Worm (Caenorhabditis elegans) whole organism, mixed stage, embryonic: ENCODE measurements around the gene fbxb-59.

ENCODE experiments used
- blmp-1 ChIP-seq: fragments of 150-350 bp; optimal IDR thresholded peaks from 2 replicates; lab custom pipeline; 2014; ENCODE audit warnings: missing biosample characterization, missing genetic modification characterization
- elt-3 ChIP-seq: fragments of 150-350 bp; optimal IDR thresholded peaks from 2 replicates; lab custom pipeline; 2014; ENCODE audit warnings: missing biosample characterization, missing genetic modification characterization
- pha-4 ChIP-seq: fragments of 150-350 bp; optimal IDR thresholded peaks from 2 replicates; lab custom pipeline; 2018; ENCODE audit warnings: missing biosample characterization, missing genetic modification reagents, missing genetic modification characterization
- sptf-1 ChIP-seq: sonication (generic microtip); optimal IDR thresholded peaks from 2 replicates; lab custom pipeline; 2017; ENCODE audit warnings: mild to moderate bottlenecking, missing genetic modification characterization, moderate library complexity, missing compliant biosample characterization
- unc-39 ChIP-seq: fragments of 150-350 bp; optimal IDR thresholded peaks from 2 replicates; lab custom pipeline; 2014; ENCODE audit warnings: missing biosample characterization, missing genetic modification characterization

- TF ChIP-seq sptf-1 (tag; lab: Kevin White, UChicago) = no peak
- TF ChIP-seq elt-3 = no peak
- TF ChIP-seq blmp-1 (tag; lab: Kevin White, UChicago) = no peak
- TF ChIP-seq pha-4 = no peak
- TF ChIP-seq unc-39 (tag; lab: Kevin White, UChicago) = no peak
Measured at ce11 chrV:20223725-20224124, 17.7 kb upstream of the fbxb-59 start.
